Fruit fly (Drosophila melanogaster): ENCODE data around the gene Proc.
"Not testable (repeated sequence)": the region's sequence is repeated elsewhere in the genome, so short reads cannot be mapped to it uniquely, and the experiment has no call there.

DNA sequence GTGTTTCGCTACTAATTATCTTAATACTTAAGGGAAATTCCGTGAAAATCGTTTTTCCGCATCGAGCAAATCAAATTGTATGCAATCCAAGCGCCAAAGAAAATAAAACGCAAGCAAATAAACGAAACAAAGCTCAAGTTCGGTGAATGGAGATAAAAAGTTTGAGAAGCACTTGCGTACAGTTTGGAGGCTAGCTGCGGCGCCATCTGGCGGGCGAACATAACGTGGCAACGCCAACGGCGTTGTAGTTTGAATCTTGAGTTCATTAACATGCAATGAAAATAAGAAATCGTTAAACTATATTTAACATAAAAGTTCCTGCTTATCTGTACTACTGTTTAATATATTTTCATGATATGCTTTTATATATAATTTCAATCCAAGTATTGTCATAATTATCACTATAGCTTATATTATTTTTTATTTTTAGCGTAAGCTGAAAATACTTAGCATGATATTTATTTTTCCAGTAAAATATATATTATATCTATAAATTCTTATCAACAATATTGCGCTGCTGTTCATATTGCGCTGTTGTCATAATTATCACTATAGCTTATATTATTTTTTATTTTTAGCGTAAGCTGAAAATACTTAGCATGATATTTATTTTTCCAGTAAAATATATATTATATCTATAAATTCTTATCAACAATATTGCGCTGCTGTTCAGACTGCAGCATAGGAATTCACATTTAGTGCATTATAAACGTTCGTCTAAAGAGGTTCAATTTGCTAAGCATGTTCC is 14.7 kb downstream of the Proc start, which contains the start of gene lectin-28C:
- not testable (repeated sequence) for TF ChIP-seq B-H2 (GFP tag; optimal IDR thresholded peaks at IDR 0.05); Dbx (GFP tag; IDR thresholded peaks at IDR 0.05); hbn (GFP tag; IDR thresholded peaks at IDR 0.05; ENCODE audit: partially characterized antibody); CG18011 (GFP tag; optimal IDR thresholded peaks at IDR 0.05); usp (GFP tag; optimal IDR thresholded peaks at IDR 0.05); sqz (GFP tag; optimal IDR thresholded peaks at IDR 0.05); C15 (GFP tag; IDR thresholded peaks at IDR 0.05); repo (GFP tag; optimal IDR thresholded peaks at IDR 0.05); sc (optimal IDR thresholded peaks at IDR 0.05); sc (GFP tag; optimal IDR thresholded peaks at IDR 0.05); tup (GFP tag; optimal IDR thresholded peaks at IDR 0.05); Mrtf (GFP tag; IDR thresholded peaks at IDR 0.05)
- TF ChIP-seq Gug (GFP tag; IDR thresholded peaks at IDR 0.05), result peak; percentile 44; the same call in 1 of the 4 replicates
- 0 out of 2 replicates have a peak, but pooled peaks have one; percentile 5 for TF ChIP-seq NFAT (GFP tag; IDR thresholded peaks at IDR 0.05)

All from whole organism, embryonic.